Worm (Caenorhabditis elegans) whole organism, L4 larva: ENCODE results near the gene ergi-2.
"Not testable (repeated sequence)": the region's sequence is repeated elsewhere in the genome, so short reads cannot be mapped to it uniquely, and the experiment has no call there.

Source experiments
- D1046.2 ChIP-seq: fragments of 200-800 bp; sonication (Bioruptor generic); IDR thresholded peaks from 2 replicates; pipeline ENCODE4 v1.3.6; 2022; ENCODE audit warnings: missing genetic modification characterization, missing compliant biosample characterization
- F26F4.8 ChIP-seq: fragments of 200-800 bp; sonication (Bioruptor generic); conservative IDR thresholded peaks from 2 replicates; pipeline ENCODE4 v1.3.6; 2022; ENCODE audit warnings: missing genetic modification characterization, missing compliant biosample characterization
- F37D6.2 ChIP-seq: sonication (generic microtip); optimal IDR thresholded peaks from 2 replicates; lab custom pipeline; 2016; ENCODE audit warnings: mild to moderate bottlenecking, missing genetic modification characterization, missing compliant biosample characterization
- F49E8.2 ChIP-seq: sonication (generic microtip); optimal IDR thresholded peaks from 2 replicates; lab custom pipeline; 2016; ENCODE audit warnings: missing compliant biosample characterization, mild to moderate bottlenecking, missing genetic modification characterization, borderline replicate concordance
- R02D3.7 ChIP-seq: fragments of 150-350 bp; sonication (generic microtip); optimal IDR thresholded peaks from 3 replicates; lab custom pipeline; 2014; ENCODE audit warnings: missing biosample characterization, missing genetic modification characterization
- ZK546.5 ChIP-seq, 2 experiments: sonication (generic microtip); optimal IDR thresholded peaks; 2 replicates each; lab custom pipeline; 2017; ENCODE audit warnings: missing biosample characterization in 2 of 2, missing genetic modification characterization in 2 of 2
- aha-1 ChIP-seq: fragments of 150-350 bp; peaks from one replicate; lab custom pipeline; 2014; ENCODE audit warnings: missing biosample characterization, missing genetic modification characterization
- ama-1 ChIP-seq: fragments of 150-350 bp; optimal IDR thresholded peaks from 2 replicates; lab custom pipeline; 2014; ENCODE audit warnings: inconsistent platforms, mixed read lengths
- arid-1 ChIP-seq: fragments of 200-800 bp; sonication (Bioruptor generic); conservative IDR thresholded peaks from 2 replicates; pipeline ENCODE4 v1.3.6; 2022; ENCODE audit warnings: missing genetic modification reagents, missing genetic modification characterization, missing compliant biosample characterization
- attf-4 ChIP-seq: sonication (generic microtip); optimal IDR thresholded peaks from 3 replicates; lab custom pipeline; 2017; ENCODE audit warnings: missing biosample characterization, missing genetic modification characterization
- ctbp-1 ChIP-seq: fragments of 200-800 bp; sonication (Bioruptor generic); IDR thresholded peaks from 2 replicates; pipeline ENCODE4 v1.3.6; 2022; ENCODE audit warnings: missing genetic modification reagents, missing genetic modification characterization, missing compliant biosample characterization
- daf-16 ChIP-seq, 3 experiments: sonication (generic microtip); optimal IDR thresholded peaks; 2 replicates each; lab custom pipeline; 2016 to 2017; ENCODE audit warnings: missing genetic modification characterization in 3 of 3, missing genetic modification reagents in 3 of 3, mild to moderate bottlenecking in 2 of 3, missing compliant biosample characterization in 2 of 3, missing biosample characterization in 1 of 3, moderate library complexity in 1 of 3
- dmd-6 ChIP-seq: fragments of 200-800 bp; sonication (Bioruptor generic); IDR thresholded peaks from 2 replicates; pipeline ENCODE4 v1.3.6; 2022; ENCODE audit warnings: missing genetic modification reagents, missing genetic modification characterization, missing compliant biosample characterization
- egl-43 ChIP-seq: fragments of 200-800 bp; sonication (Bioruptor generic); IDR thresholded peaks from 2 replicates; pipeline ENCODE4 v1.3.6; 2022; ENCODE audit warnings: missing genetic modification reagents, missing genetic modification characterization, missing compliant biosample characterization
- fkh-10 ChIP-seq: fragments of 150-350 bp; optimal IDR thresholded peaks from 2 replicates; lab custom pipeline; 2014; ENCODE audit warnings: missing biosample characterization, missing genetic modification reagents, missing genetic modification characterization
- hlh-11 ChIP-seq: fragments of 200-800 bp; sonication (Bioruptor generic); optimal IDR thresholded peaks from 2 replicates; lab custom pipeline; 2018; ENCODE audit warnings: mild to moderate bottlenecking, missing genetic modification characterization, missing compliant biosample characterization
- hmg-1.1 ChIP-seq: fragments of 200-800 bp; sonication (Bioruptor generic); IDR thresholded peaks from 2 replicates; pipeline ENCODE4 v1.3.6; 2022; ENCODE audit warnings: missing genetic modification reagents, missing genetic modification characterization, missing compliant biosample characterization
- mes-2 ChIP-seq: sonication (generic microtip); optimal IDR thresholded peaks from 2 replicates; lab custom pipeline; 2016; ENCODE audit warnings: missing genotype, mild to moderate bottlenecking, missing genetic modification characterization, missing compliant biosample characterization; ENCODE audit not compliant: poor library complexity, severe bottlenecking
- mxl-3 ChIP-seq: fragments of 200-800 bp; sonication (Bioruptor generic); optimal IDR thresholded peaks from 2 replicates; lab custom pipeline; 2018; ENCODE audit warnings: mild to moderate bottlenecking, missing genetic modification characterization, missing compliant biosample characterization
- nhr-111 ChIP-seq: fragments of 200-800 bp; sonication (Bioruptor generic); optimal IDR thresholded peaks from 2 replicates; lab custom pipeline; 2018; ENCODE audit warnings: mild to moderate bottlenecking, missing genetic modification characterization, missing compliant biosample characterization
- nhr-25 ChIP-seq: sonication (generic microtip); optimal IDR thresholded peaks from 2 replicates; lab custom pipeline; 2017; ENCODE audit warnings: missing genetic modification characterization, mild to moderate bottlenecking, missing compliant biosample characterization, antibody characterized with exemption, moderate library complexity, borderline replicate concordance; ENCODE audit not compliant: insufficient read depth
- nhr-41 ChIP-seq: fragments of 200-800 bp; sonication (Bioruptor generic); IDR thresholded peaks from 2 replicates; pipeline ENCODE4 v1.3.6; 2022; ENCODE audit warnings: missing genetic modification reagents, missing genetic modification characterization, missing compliant biosample characterization
- rbr-2 ChIP-seq: sonication (generic microtip); optimal IDR thresholded peaks from 2 replicates; lab custom pipeline; 2016; ENCODE audit warnings: missing genotype, missing genetic modification characterization, missing compliant biosample characterization
- skn-1 ChIP-seq: fragments of 150-350 bp; optimal IDR thresholded peaks from 2 replicates; lab custom pipeline; 2014; ENCODE audit warnings: missing biosample characterization, missing genetic modification characterization
- snpc-1.2 ChIP-seq: fragments of 200-800 bp; sonication (Bioruptor generic); IDR thresholded peaks from 2 replicates; pipeline ENCODE4 v1.3.6; 2022; ENCODE audit warnings: missing genetic modification reagents, missing genetic modification characterization, missing compliant biosample characterization
- tag-97 ChIP-seq: fragments of 200-800 bp; sonication (Bioruptor generic); IDR thresholded peaks from 2 replicates; pipeline ENCODE4 v1.3.6; 2022; ENCODE audit warnings: missing genetic modification characterization, missing compliant biosample characterization
- tra-1 ChIP-seq: fragments of 200-800 bp; sonication (Bioruptor generic); IDR thresholded peaks from 2 replicates; pipeline ENCODE4 v1.3.6; 2022; ENCODE audit warnings: missing genetic modification reagents, missing genetic modification characterization, missing compliant biosample characterization
- unc-130 ChIP-seq: sonication (generic microtip); optimal IDR thresholded peaks from 2 replicates; lab custom pipeline; 2016; ENCODE audit warnings: missing genetic modification reagents, missing genetic modification characterization, missing compliant biosample characterization
- zfp-2 ChIP-seq: sonication (generic microtip); optimal IDR thresholded peaks from 2 replicates; lab custom pipeline; 2016; ENCODE audit warnings: mild to moderate bottlenecking, missing genetic modification characterization, missing compliant biosample characterization
- zip-11 ChIP-seq: fragments of 200-800 bp; sonication (Bioruptor generic); IDR thresholded peaks from 2 replicates; pipeline ENCODE4 v1.3.6; 2022; ENCODE audit warnings: missing genetic modification characterization, missing compliant biosample characterization
- zip-2 ChIP-seq: fragments of 150-350 bp; optimal IDR thresholded peaks from 2 replicates; lab custom pipeline; 2014; ENCODE audit warnings: missing biosample characterization, missing genetic modification characterization

The ergi-2 gene

DNA sequence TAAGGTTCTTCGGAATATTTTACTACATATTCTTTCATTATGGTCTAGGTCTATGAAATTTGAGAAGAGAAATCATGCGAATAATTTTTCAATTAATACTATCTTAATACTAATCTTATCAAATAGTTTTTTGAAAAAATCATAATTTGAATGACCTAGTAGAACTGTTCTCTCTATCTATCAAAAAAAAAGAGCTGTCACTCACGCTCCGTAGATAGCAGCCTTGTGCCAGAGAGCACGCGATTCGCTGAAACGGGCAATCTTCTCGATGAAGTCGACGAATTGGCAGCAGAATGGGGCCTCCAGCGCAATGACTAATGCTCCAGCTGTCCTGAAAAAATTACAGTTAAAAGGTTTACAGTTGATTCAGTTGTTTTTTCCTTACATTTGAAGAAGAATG lies 37.5 kb downstream of the ergi-2 start:
- TF ChIP-seq dmd-6 (peak; percentile 61), hlh-11 (tag; lab: Kevin White, UChicago) (peak; percentile 25), nhr-41 (GFP tag; lab: Robert Waterston, UW) (no peak)

DNA sequence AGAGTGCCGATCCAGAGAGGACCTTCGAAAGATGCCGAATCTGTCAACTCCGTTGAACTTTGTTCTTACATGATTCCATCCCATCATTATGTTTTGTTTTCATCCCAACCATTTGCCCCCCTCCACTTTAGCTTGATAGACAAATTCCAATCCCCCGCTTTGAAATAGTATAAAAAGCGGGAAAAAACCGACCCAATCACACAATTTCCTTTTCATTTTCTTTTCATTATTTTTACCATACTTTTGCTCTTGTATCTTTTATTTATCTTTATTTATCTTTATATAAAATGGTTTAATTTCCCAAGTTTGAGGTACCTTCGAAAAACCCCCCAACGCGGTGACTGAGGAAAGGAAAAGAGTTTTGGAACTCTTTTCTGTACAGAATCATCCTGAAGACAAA lies 40.6 kb downstream of the ergi-2 start, which contains the start of gene F20D1.22:
Gene F20D1.22, plus strand, starts transcription at position 301 of the 400 bp plus-strand sequence.
- TF ChIP-seq fkh-10 (GFP tag; lab: Kevin White, UChicago); D1046.2 (GFP tag; lab: Robert Waterston, UW); attf-4 (tag; lab: Kevin White, UChicago): not testable (repeated sequence)

DNA sequence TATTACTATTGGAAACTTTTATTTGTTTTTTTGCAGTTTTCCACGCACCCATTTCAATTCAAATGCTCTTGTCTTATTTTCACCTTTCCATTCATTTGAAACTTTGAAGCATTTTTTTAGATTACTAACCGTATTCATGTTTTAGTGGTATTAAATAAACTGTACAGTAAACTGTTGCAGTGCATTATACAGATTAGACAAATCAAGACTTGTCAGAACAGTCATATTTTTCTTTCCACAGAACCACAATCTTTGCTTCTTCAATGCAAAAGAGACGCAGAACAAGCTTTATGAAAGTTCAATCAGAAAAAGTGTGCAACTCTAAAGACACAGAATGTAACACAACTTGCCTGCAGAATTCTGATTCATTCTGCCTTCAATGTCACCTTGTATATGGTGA lies 41.3 kb downstream of the ergi-2 start, which contains the start of gene F45B8.5:
Gene F45B8.5, plus strand, starts transcription at position 301 of the 400 bp plus-strand sequence.
- no peak for TF ChIP-seq mxl-3 (GFP tag; lab: Kevin White, UChicago)
- TF ChIP-seq, all 104 proteins: peak for 0

DNA sequence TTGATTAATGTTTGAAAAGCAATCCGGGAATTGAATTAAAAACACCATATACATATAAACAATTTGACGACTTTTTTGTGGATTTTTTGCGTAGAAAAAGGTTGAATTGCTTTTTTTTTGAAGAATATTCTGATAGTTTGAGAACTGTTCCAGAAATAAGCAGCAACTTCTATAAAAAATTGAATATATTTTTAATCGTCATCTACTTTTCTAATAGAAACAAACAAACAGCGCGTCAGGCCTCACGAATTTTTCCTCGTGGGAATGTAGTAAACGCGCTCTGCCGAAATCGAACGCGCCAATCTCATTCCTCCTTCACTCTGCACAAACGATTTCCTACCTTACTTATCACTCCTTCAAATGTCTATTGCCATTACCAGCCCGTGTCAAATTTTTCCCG lies 42.9 kb downstream of the ergi-2 start, which contains the start of gene rgs-11:
Gene rgs-11, plus strand, starts transcription at position 301 of the 400 bp plus-strand sequence.
- no peak for TF ChIP-seq ama-1
- no peak for TF ChIP-seq snpc-1.2 (GFP tag; lab: Robert Waterston, UW)
- TF ChIP-seq attf-4 (tag; lab: Kevin White, UChicago): no peak
- TF ChIP-seq arid-1: no peak
- no peak for TF ChIP-seq F26F4.8 (GFP tag; lab: Robert Waterston, UW)
- TF ChIP-seq dmd-6: no peak
- TF ChIP-seq zip-2 (tag; lab: Kevin White, UChicago): no peak
- TF ChIP-seq tag-97: no peak
- TF ChIP-seq nhr-111 (GFP tag; lab: Kevin White, UChicago): no peak
- TF ChIP-seq mes-2 (tag; lab: Kevin White, UChicago): no peak

DNA sequence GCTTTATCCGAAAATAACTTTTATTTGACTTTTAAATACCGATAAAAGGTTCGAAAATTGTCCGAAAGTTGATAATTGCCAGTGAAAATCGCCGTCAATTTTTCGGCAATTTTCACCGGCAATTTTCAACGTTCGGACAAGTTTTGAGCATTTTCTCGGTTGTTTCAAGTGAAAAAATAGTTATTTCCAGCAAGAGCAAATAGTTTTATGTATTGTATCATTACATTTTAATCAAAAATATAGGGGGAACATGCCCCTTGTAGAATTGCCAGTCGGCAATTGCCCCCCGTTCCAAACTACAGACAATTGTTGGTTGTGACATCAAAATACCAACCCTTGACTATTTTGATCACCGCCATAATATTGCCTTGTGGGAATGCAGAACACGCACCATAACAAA lies 44.7 kb downstream of the ergi-2 start, which contains the start of gene rgs-10:
Gene rgs-10, plus strand, starts transcription at position 301 of the 400 bp plus-strand sequence.
- TF ChIP-seq F49E8.2 (tag; lab: Kevin White, UChicago): no peak
- TF ChIP-seq zip-11: no peak
- TF ChIP-seq ZK546.5 (tag; optimal IDR thresholded peaks at IDR 0.05; lab: Kevin White, UChicago): no peak
- no peak for TF ChIP-seq snpc-1.2 (GFP tag; lab: Robert Waterston, UW)
- no peak for TF ChIP-seq tra-1 (GFP tag; lab: Robert Waterston, UW)
- TF ChIP-seq egl-43 (GFP tag; lab: Robert Waterston, UW): no peak
- TF ChIP-seq ctbp-1 (GFP tag; lab: Robert Waterston, UW): no peak
- no peak for TF ChIP-seq zfp-2 (tag; lab: Kevin White, UChicago)
- TF ChIP-seq zip-2 (tag; lab: Kevin White, UChicago): no peak
- no peak for TF ChIP-seq rbr-2
- TF ChIP-seq D1046.2 (GFP tag; lab: Robert Waterston, UW): no peak
- no peak for TF ChIP-seq R02D3.7
- no peak for TF ChIP-seq nhr-25
- no peak for TF ChIP-seq daf-16 (GFP tag; optimal IDR thresholded peaks at IDR 0.05; lab: Kevin White, UChicago)
- no peak for TF ChIP-seq daf-16 (tag; optimal IDR thresholded peaks at IDR 0.05; lab: Kevin White, UChicago)

DNA sequence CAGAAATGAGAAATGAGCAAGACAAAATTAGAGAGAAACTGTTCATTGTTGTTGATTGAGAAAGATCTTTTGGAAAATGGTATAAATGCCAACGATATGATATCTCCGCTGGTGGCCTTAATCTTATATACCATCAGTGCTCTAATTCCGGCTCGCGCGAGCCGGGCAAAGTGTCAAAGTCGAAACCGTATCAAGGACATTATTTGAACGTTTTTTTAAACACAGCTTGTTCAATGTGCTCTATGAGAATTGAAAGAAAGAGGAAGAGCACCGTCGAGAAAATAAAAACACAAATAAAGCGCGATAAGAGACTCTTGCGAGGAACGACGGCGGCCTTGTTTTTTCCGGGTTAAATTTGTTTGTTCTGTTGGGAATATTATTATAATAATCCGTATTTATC lies 45.6 kb downstream of the ergi-2 start, which contains the start of gene idpp-3:
Gene idpp-3, minus strand, starts transcription at position 101 of the 400 bp plus-strand sequence.
- TF ChIP-seq aha-1 (peak; percentile 28), unc-130 (GFP tag; lab: Kevin White, UChicago) (no peak), F37D6.2 (tag; lab: Kevin White, UChicago) (no peak), skn-1 (tag; lab: Kevin White, UChicago) (no peak), hmg-1.1 (GFP tag; lab: Robert Waterston, UW) (no peak)
